2 fruit fly cellular contexts compared by ENCODE assay signal in the genomic region with DNA sequence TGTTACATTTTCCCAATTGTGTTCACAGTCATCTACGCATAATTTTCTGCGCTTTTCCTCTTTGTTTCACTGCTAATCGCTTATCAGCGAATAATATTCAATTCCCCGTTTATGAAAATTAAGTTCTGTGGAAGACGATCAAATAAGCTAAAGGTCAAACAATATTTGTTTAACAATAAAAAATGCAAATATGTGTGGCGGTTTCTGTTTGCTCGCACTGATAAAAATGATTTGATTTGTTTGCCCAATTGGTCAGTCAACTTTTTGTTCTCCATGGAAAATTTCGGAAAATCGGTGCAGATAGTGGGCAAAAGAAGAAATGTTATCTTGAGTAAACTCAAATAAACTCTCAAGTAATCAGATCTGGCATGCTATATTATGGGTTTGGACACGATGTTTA.
A peak's percentile ranks its signal among the peaks of the same experiment; 100 is the strongest.
TF ChIP-seq lines count a peak whose summit lies in the region.

No protein-coding gene starts in this region.

- TF ChIP-seq CTCF in whole organism, embryonic (GFP tag; optimal IDR thresholded peaks at IDR 0.05; lab: Kevin White, UChicago) = no peak

TF ChIP-seq in whole organism, embryonic, 481 proteins besides CTCF, POLR2A, EP300 and RAD21:
- TF ChIP-seq CG1603 (tag; optimal IDR thresholded peaks at IDR 0.05; lab: Kevin White, UChicago) (peak; percentile 22), CG9727 (GFP tag; optimal IDR thresholded peaks at IDR 0.05; lab: Kevin White, UChicago) (peak; percentile 10), CG6813 (GFP tag; optimal IDR thresholded peaks at IDR 0.05; lab: Kevin White, UChicago) (peak; percentile 32), lmd (GFP tag; IDR thresholded peaks at IDR 0.05; lab: Robert Waterston, UW) (no peak), Kr (GFP tag; optimal IDR thresholded peaks at IDR 0.05; lab: Kevin White, UChicago) (peak; percentile 17), pan (optimal IDR thresholded peaks at IDR 0.05; lab: Kevin White, UChicago) (no peak), pan (GFP tag; optimal IDR thresholded peaks at IDR 0.05 in 1 of 2, IDR thresholded peaks at IDR 0.05 in 1 of 2) (no peak), sens (GFP tag; lab: Kevin White, UChicago) (peak; percentile 81), fd102C (GFP tag; optimal IDR thresholded peaks at IDR 0.05; lab: Kevin White, UChicago) (peak; percentile 67), dmrt11E (tag; optimal IDR thresholded peaks at IDR 0.05; lab: Kevin White, UChicago) (peak; percentile 1), CG15696 (tag; optimal IDR thresholded peaks at IDR 0.05; lab: Kevin White, UChicago) (peak; percentile 38), CG15479 (GFP tag; optimal IDR thresholded peaks at IDR 0.05; lab: Kevin White, UChicago) (peak; percentile 40), CG2202 (tag; optimal IDR thresholded peaks at IDR 0.05; lab: Kevin White, UChicago) (peak; percentile 1), CG8359 (GFP tag; optimal IDR thresholded peaks at IDR 0.05; lab: Kevin White, UChicago; ENCODE audit: borderline replicate concordance) (no peak), ac (GFP tag; optimal IDR thresholded peaks at IDR 0.05; lab: Kevin White, UChicago) (peak; percentile 40)

TF ChIP-seq in whole organism, prepupa, 60 proteins besides CTCF, POLR2A, EP300 and RAD21:
- TF ChIP-seq achi (GFP tag; optimal IDR thresholded peaks at IDR 0.05; lab: Kevin White, UChicago) = no peak
- TF ChIP-seq fkh (GFP tag; optimal IDR thresholded peaks at IDR 0.05; lab: Kevin White, UChicago) = peak; percentile 28
- no peak for TF ChIP-seq CG8319 (GFP tag; optimal IDR thresholded peaks at IDR 0.05; lab: Kevin White, UChicago)
- no peak for TF ChIP-seq CG1621 (tag; optimal IDR thresholded peaks at IDR 0.05; lab: Kevin White, UChicago)
- TF ChIP-seq esn (GFP tag; optimal IDR thresholded peaks at IDR 0.05; lab: Kevin White, UChicago) = no peak
